Fruit fly (Drosophila melanogaster) whole organism, embryonic: Measurements from ENCODE around the gene CG4914.

Experiments
- Antp ChIP-seq: fragments of 200-800 bp; sonication (Bioruptor generic); optimal IDR thresholded peaks from 3 replicates; lab custom pipeline; 2016; ENCODE audit warnings: missing biosample characterization, missing genetic modification characterization
- B-H1 ChIP-seq: fragments of 200-800 bp; sonication (Bioruptor generic); IDR thresholded peaks from 3 replicates; pipeline ENCODE4 v1.3.6; 2022; ENCODE audit warnings: missing biosample characterization, missing genetic modification characterization
- BEAF-32 ChIP-seq: fragments of 200-800 bp; sonication (Bioruptor generic); optimal IDR thresholded peaks from 3 replicates; lab custom pipeline; 2017; ENCODE audit warnings: missing biosample characterization, missing genetic modification characterization, mild to moderate bottlenecking, moderate library complexity, missing genetic modification reagents
- CG10274 ChIP-seq: fragments of 200-800 bp; sonication (Bioruptor generic); optimal IDR thresholded peaks from 3 replicates; lab custom pipeline; 2017; ENCODE audit warnings: missing biosample characterization, mild to moderate bottlenecking, missing genetic modification characterization
- CG11456 ChIP-seq: fragments of 200-800 bp; sonication (Bioruptor generic); IDR thresholded peaks from 3 replicates; pipeline ENCODE4 v1.3.6; 2022; ENCODE audit warnings: missing biosample characterization, missing genetic modification characterization
- CG11560 ChIP-seq: fragments of 200-800 bp; sonication (Bioruptor generic); IDR thresholded peaks from 3 replicates; pipeline ENCODE4 v1.3.6; 2022; ENCODE audit warnings: missing biosample characterization, missing genetic modification characterization
- CG12104 ChIP-seq: fragments of 200-800 bp; sonication (Bioruptor generic); optimal IDR thresholded peaks from 3 replicates; lab custom pipeline; 2016; ENCODE audit warnings: missing biosample characterization, missing genetic modification characterization
- CG12155 ChIP-seq: fragments of 200-800 bp; sonication (Bioruptor generic); optimal IDR thresholded peaks from 3 replicates; lab custom pipeline; 2016; ENCODE audit warnings: missing biosample characterization, missing genetic modification characterization
- CG12744 ChIP-seq: fragments of 200-800 bp; sonication (Bioruptor generic); optimal IDR thresholded peaks from 2 replicates; lab custom pipeline; 2016; ENCODE audit warnings: missing biosample characterization, missing genetic modification characterization
- CG14860 ChIP-seq: fragments of 200-800 bp; sonication (Bioruptor generic); IDR thresholded peaks from 3 replicates; pipeline ENCODE4 v1.3.6; 2022; ENCODE audit warnings: missing biosample characterization, missing genetic modification characterization; ENCODE audit not compliant: partially characterized antibody
- CG1603 ChIP-seq: fragments of 200-800 bp; sonication (Bioruptor generic); optimal IDR thresholded peaks from 2 replicates; lab custom pipeline; 2019; ENCODE audit warnings: missing biosample characterization, mild to moderate bottlenecking, missing genetic modification characterization, moderate library complexity
- CG17186 ChIP-seq: fragments of 200-800 bp; sonication (Bioruptor generic); optimal IDR thresholded peaks from 3 replicates; lab custom pipeline; 2017; ENCODE audit warnings: missing biosample characterization, missing genetic modification reagents, missing genetic modification characterization
- CG17361 ChIP-seq: fragments of 200-800 bp; sonication (Bioruptor generic); IDR thresholded peaks from 3 replicates; pipeline ENCODE4 v1.3.6; 2022; ENCODE audit warnings: missing biosample characterization, missing genetic modification characterization
- CG17829 ChIP-seq: fragments of 200-800 bp; optimal IDR thresholded peaks from 2 replicates; lab custom pipeline; 2019; ENCODE audit warnings: missing biosample characterization, mild to moderate bottlenecking, missing genetic modification characterization, moderate library complexity
- CG2199 ChIP-seq: fragments of 200-800 bp; sonication (Bioruptor generic); IDR thresholded peaks from 3 replicates; pipeline ENCODE4 v1.3.6; 2022; ENCODE audit warnings: missing biosample characterization, missing genetic modification characterization
- CG31224 ChIP-seq: fragments of 200-800 bp; sonication (Bioruptor generic); IDR thresholded peaks from 2 replicates; pipeline ENCODE4 v1.3.6; 2022; ENCODE audit warnings: missing biosample characterization, missing genetic modification characterization
- CG31441 ChIP-seq: fragments of 200-800 bp; sonication (Bioruptor generic); IDR thresholded peaks from 2 replicates; pipeline ENCODE4 v1.3.6; 2022; ENCODE audit warnings: missing biosample characterization, missing genetic modification characterization
- CG3163 ChIP-seq: fragments of 200-800 bp; sonication (Bioruptor generic); optimal IDR thresholded peaks from 3 replicates; lab custom pipeline; 2016; ENCODE audit warnings: missing biosample characterization, missing genetic modification characterization
- CG33557 ChIP-seq: fragments of 200-800 bp; sonication (Bioruptor generic); optimal IDR thresholded peaks from 2 replicates; lab custom pipeline; 2019; ENCODE audit warnings: missing biosample characterization, mild to moderate bottlenecking, missing genetic modification characterization, moderate library complexity
- CG34224 ChIP-seq: fragments of 200-800 bp; sonication (Bioruptor generic); IDR thresholded peaks from 3 replicates; pipeline ENCODE4 v1.3.6; 2022; ENCODE audit warnings: missing biosample characterization, missing genetic modification characterization; ENCODE audit not compliant: partially characterized antibody
- CG34376 ChIP-seq: fragments of 200-800 bp; sonication (Bioruptor generic); optimal IDR thresholded peaks from 2 replicates; lab custom pipeline; 2018; ENCODE audit warnings: missing biosample characterization, mild to moderate bottlenecking, missing genetic modification characterization
- CG3995 ChIP-seq: fragments of 200-800 bp; sonication (Bioruptor generic); optimal IDR thresholded peaks from 3 replicates; lab custom pipeline; 2016; ENCODE audit warnings: missing biosample characterization, missing genetic modification characterization
- CG42726 ChIP-seq: fragments of 200-800 bp; sonication (Bioruptor generic); IDR thresholded peaks from 2 replicates; pipeline ENCODE4 v1.3.6; 2022; ENCODE audit warnings: missing biosample characterization, missing genetic modification characterization; ENCODE audit not compliant: partially characterized antibody
- CG6854 ChIP-seq: fragments of 200-800 bp; sonication (Bioruptor generic); optimal IDR thresholded peaks from 3 replicates; lab custom pipeline; 2017; ENCODE audit warnings: missing biosample characterization, mild to moderate bottlenecking, missing genetic modification characterization
- CG8924 ChIP-seq: fragments of 200-800 bp; optimal IDR thresholded peaks from 3 replicates; lab custom pipeline; 2019; ENCODE audit warnings: missing biosample characterization, mild to moderate bottlenecking, missing genetic modification characterization, moderate library complexity
- CG9797 ChIP-seq: fragments of 200-800 bp; sonication (Bioruptor generic); optimal IDR thresholded peaks from 3 replicates; lab custom pipeline; 2018; ENCODE audit warnings: missing biosample characterization, mild to moderate bottlenecking, missing genetic modification characterization
- D19B ChIP-seq: fragments of 200-800 bp; sonication (Bioruptor generic); optimal IDR thresholded peaks from 2 replicates; lab custom pipeline; 2017; ENCODE audit warnings: missing biosample characterization, mild to moderate bottlenecking, missing genetic modification characterization
- Gsc ChIP-seq: fragments of 200-800 bp; sonication (Bioruptor generic); IDR thresholded peaks from 2 replicates; pipeline ENCODE4 v1.3.6; 2022; ENCODE audit warnings: missing biosample characterization, missing genetic modification characterization
- Hey ChIP-seq: fragments of 200-800 bp; sonication (Bioruptor generic); optimal IDR thresholded peaks from 3 replicates; lab custom pipeline; 2018; ENCODE audit warnings: missing biosample characterization, mild to moderate bottlenecking, missing genetic modification characterization
- Hr39 ChIP-seq: fragments of >200 bp; optimal IDR thresholded peaks from 2 replicates; lab custom pipeline; 2017
- MBD-R2 ChIP-seq: fragments of 200-800 bp; sonication (Bioruptor generic); IDR thresholded peaks from 2 replicates; pipeline ENCODE4 v1.3.6; 2022; ENCODE audit warnings: missing biosample characterization, missing genetic modification characterization
- MESR4 ChIP-seq: fragments of 200-800 bp; sonication (Bioruptor generic); optimal IDR thresholded peaks from 2 replicates; lab custom pipeline; 2018; ENCODE audit warnings: missing biosample characterization, mild to moderate bottlenecking, missing genetic modification characterization, moderate library complexity
- Sox100B ChIP-seq: fragments of 200-800 bp; sonication (Bioruptor generic); optimal IDR thresholded peaks from 3 replicates; lab custom pipeline; 2018; ENCODE audit warnings: missing biosample characterization, mild to moderate bottlenecking, missing genetic modification characterization
- da ChIP-seq: fragments of 200-800 bp; sonication (Bioruptor generic); optimal IDR thresholded peaks from 2 replicates; lab custom pipeline; 2016; ENCODE audit warnings: missing biosample characterization, missing genetic modification characterization
- dysf ChIP-seq: fragments of 200-800 bp; sonication (Bioruptor generic); IDR thresholded peaks from 3 replicates; pipeline ENCODE4 v1.3.6; 2022; ENCODE audit warnings: missing biosample characterization, missing genetic modification characterization
- fd102C ChIP-seq: fragments of 200-800 bp; sonication (Bioruptor generic); optimal IDR thresholded peaks from 2 replicates; lab custom pipeline; 2018; ENCODE audit warnings: missing biosample characterization, mild to moderate bottlenecking, missing genetic modification characterization, moderate library complexity
- fd3F ChIP-seq: fragments of 200-800 bp; sonication (Bioruptor generic); optimal IDR thresholded peaks from 2 replicates; lab custom pipeline; 2018; ENCODE audit warnings: missing biosample characterization, mild to moderate bottlenecking, missing genetic modification characterization, moderate library complexity
- fd64A ChIP-seq: fragments of 200-800 bp; sonication (Bioruptor generic); optimal IDR thresholded peaks from 3 replicates; lab custom pipeline; 2018; ENCODE audit warnings: missing biosample characterization, mild to moderate bottlenecking, missing genetic modification characterization
- ftz-f1 ChIP-seq: fragments of 200-800 bp; sonication (Bioruptor generic); optimal IDR thresholded peaks from 2 replicates; lab custom pipeline; 2016; ENCODE audit warnings: missing biosample characterization, missing genetic modification characterization
- ham ChIP-seq: fragments of 200-800 bp; sonication (Bioruptor generic); IDR thresholded peaks from 2 replicates; pipeline ENCODE4 v1.3.6; 2022; ENCODE audit warnings: missing biosample characterization, missing genetic modification characterization
- insv ChIP-seq, 2 experiments: fragments of 200-800 bp; sonication (Bioruptor generic); optimal IDR thresholded peaks; 3 replicates each; lab custom pipeline; 2016 to 2018; ENCODE audit warnings: missing biosample characterization in 2 of 2, missing genetic modification characterization in 2 of 2
- lola ChIP-seq, 3 experiments: fragments of >200 bp in 2 of 3; fragments of 200-800 bp in 1 of 3; sonication (Bioruptor generic) in 1 of 3; optimal IDR thresholded peaks; 2 replicates each; lab custom pipeline; 2017 to 2019; ENCODE audit warnings: missing biosample characterization in 3 of 3, missing genetic modification characterization in 3 of 3, mild to moderate bottlenecking in 1 of 3, moderate library complexity in 1 of 3
- nom ChIP-seq: fragments of 200-800 bp; sonication (Bioruptor generic); optimal IDR thresholded peaks from 2 replicates; lab custom pipeline; 2017; ENCODE audit warnings: missing biosample characterization, missing genetic modification characterization, mild to moderate bottlenecking, moderate library complexity, missing genetic modification reagents
- prd ChIP-seq, 3 experiments: fragments of >200 bp in 2 of 3; fragments of 200-800 bp in 1 of 3; sonication (Bioruptor generic) in 1 of 3; optimal IDR thresholded peaks in 2 of 3; IDR thresholded peaks in 1 of 3; 2 replicates in 2 of 3; 3 replicates in 1 of 3; pipeline versions ENCODE4 v1.3.6 to Lab custom; 2017 to 2022; ENCODE audit warnings: missing biosample characterization in 1 of 3, missing genetic modification characterization in 1 of 3
- pros ChIP-seq: fragments of 200-800 bp; sonication (Bioruptor generic); optimal IDR thresholded peaks from 3 replicates; lab custom pipeline; 2019; ENCODE audit warnings: missing biosample characterization, mild to moderate bottlenecking, missing genetic modification characterization, moderate library complexity
- run ChIP-seq: fragments of 200-800 bp; sonication (Bioruptor generic); optimal IDR thresholded peaks from 3 replicates; lab custom pipeline; 2018; ENCODE audit warnings: missing biosample characterization, mild to moderate bottlenecking, missing genetic modification characterization
- sr ChIP-seq: fragments of 200-800 bp; sonication (Bioruptor generic); IDR thresholded peaks from 3 replicates; pipeline ENCODE4 v1.3.6; 2022; ENCODE audit warnings: missing biosample characterization, missing genetic modification characterization
- stc ChIP-seq: fragments of 200-800 bp; sonication (Bioruptor generic); IDR thresholded peaks from 2 replicates; pipeline ENCODE4 v1.3.6; 2022; ENCODE audit warnings: missing biosample characterization, missing genetic modification characterization
- zf30C ChIP-seq: fragments of 200-800 bp; sonication (Bioruptor generic); optimal IDR thresholded peaks from 3 replicates; lab custom pipeline; 2018; ENCODE audit warnings: missing biosample characterization, mild to moderate bottlenecking, missing genetic modification characterization

Gene CG4914

DNA sequence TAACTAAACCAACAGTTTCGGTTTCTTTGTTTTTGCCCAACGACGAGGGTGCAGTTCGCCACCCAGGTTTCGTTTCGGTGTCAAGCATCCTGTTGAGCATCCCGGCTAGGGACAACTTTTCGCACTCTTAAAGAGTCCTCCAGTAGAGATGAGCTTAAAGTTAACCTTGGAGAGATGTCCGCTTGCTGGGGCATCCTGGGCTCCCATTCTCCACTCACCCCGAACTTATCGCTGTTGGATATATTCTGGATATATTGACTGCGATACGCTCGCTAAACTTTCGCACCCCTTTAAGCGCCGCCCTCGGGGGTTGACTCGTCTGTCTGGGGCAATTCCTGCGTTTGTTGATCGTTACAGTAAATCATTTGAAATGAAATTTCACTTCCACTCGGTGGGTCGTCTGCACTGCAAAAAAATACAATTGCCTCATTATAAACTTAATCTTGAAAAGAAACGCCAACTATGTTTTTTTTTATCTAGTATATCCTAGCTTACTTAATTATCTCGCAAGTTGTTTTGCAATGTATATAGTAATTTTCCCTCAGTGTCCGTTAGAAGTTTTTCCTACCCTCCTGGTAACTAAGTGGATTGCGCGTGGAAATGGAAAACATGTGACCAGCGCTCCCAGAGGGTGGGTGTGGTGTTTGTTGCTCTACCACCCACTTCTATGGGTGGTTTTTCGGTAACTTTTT, 16.2 kb downstream of the CG4914 start (continued):
- TF ChIP-seq CG2199 (GFP tag; lab: Robert Waterston, UW) = no peak
- peak; percentile 87 for TF ChIP-seq dysf (GFP tag; lab: Robert Waterston, UW)
- TF ChIP-seq fd64A (GFP tag; lab: Kevin White, UChicago) = no peak
- TF ChIP-seq sr = peak; percentile 68; the same call in 2 of the 3 replicates
- peak; percentile 61 for TF ChIP-seq CG33557 (GFP tag; lab: Kevin White, UChicago)
- peak; percentile 86 for TF ChIP-seq CG31441 (GFP tag; lab: Robert Waterston, UW)
- TF ChIP-seq nom (GFP tag; lab: Kevin White, UChicago) = no peak
- no peak for TF ChIP-seq CG34224
- peak; percentile 61 for TF ChIP-seq CG6854 (GFP tag; lab: Kevin White, UChicago)
- peak; percentile 55 for TF ChIP-seq Hey (tag; lab: Kevin White, UChicago)
- TF ChIP-seq MESR4 (GFP tag; lab: Kevin White, UChicago) = peak; percentile 7
- peak; percentile 76 for TF ChIP-seq CG1603 (tag; lab: Kevin White, UChicago)
- no peak for TF ChIP-seq MBD-R2 (GFP tag; lab: Robert Waterston, UW)
- no peak for TF ChIP-seq CG17186 (GFP tag; lab: Kevin White, UChicago)
- TF ChIP-seq da (GFP tag; lab: Kevin White, UChicago) = peak; percentile 38
- TF ChIP-seq CG12744 (GFP tag; lab: Kevin White, UChicago) = peak; percentile 69
- TF ChIP-seq CG11560 (tag; lab: Robert Waterston, UW) = peak; percentile 56; the same call in 1 of the 3 replicates
- TF ChIP-seq CG31224 (GFP tag; lab: Robert Waterston, UW) = peak; percentile 96
- no peak for TF ChIP-seq fd102C (GFP tag; lab: Kevin White, UChicago)
- TF ChIP-seq zf30C (GFP tag; lab: Kevin White, UChicago) = peak; percentile 87
- no peak for TF ChIP-seq ham (GFP tag; lab: Robert Waterston, UW)
- no peak for TF ChIP-seq ftz-f1
- peak; percentile 71 for TF ChIP-seq Sox100B (GFP tag; lab: Kevin White, UChicago)
- TF ChIP-seq CG17829 (tag; lab: Kevin White, UChicago) = peak; percentile 70
- TF ChIP-seq insv (GFP tag; optimal IDR thresholded peaks at IDR 0.05; lab: Kevin White, UChicago) = peak in 1 of 2 experiments; percentile 11
- no peak for TF ChIP-seq CG14860 (GFP tag; lab: Robert Waterston, UW)
- TF ChIP-seq lola (GFP tag; optimal IDR thresholded peaks at IDR 0.05; lab: Kevin White, UChicago) = peak in 1 of 3 experiments; percentile 70
- peak; percentile 52 for TF ChIP-seq CG3163 (GFP tag; lab: Kevin White, UChicago)
- peak; percentile 61 for TF ChIP-seq run
- TF ChIP-seq Antp (GFP tag; lab: Kevin White, UChicago) = peak; percentile 76
- peak; percentile 89 for TF ChIP-seq pros (GFP tag; lab: Kevin White, UChicago)
- no peak for TF ChIP-seq Hr39
- no peak for TF ChIP-seq BEAF-32 (GFP tag; lab: Kevin White, UChicago)
- TF ChIP-seq prd (optimal IDR thresholded peaks at IDR 0.05; lab: Kevin White, UChicago) = no peak
- peak; percentile 90 for TF ChIP-seq prd (GFP tag; IDR thresholded peaks at IDR 0.05; lab: Robert Waterston, UW)
- TF ChIP-seq CG17361 (GFP tag; lab: Robert Waterston, UW) = peak; percentile 80
- TF ChIP-seq B-H1 = peak; percentile 67
- TF ChIP-seq CG10274 (GFP tag; lab: Kevin White, UChicago) = peak; percentile 22
- TF ChIP-seq CG3995 (GFP tag; lab: Kevin White, UChicago) = no peak
- peak; percentile 45 for TF ChIP-seq CG12104 (GFP tag; lab: Kevin White, UChicago)
- TF ChIP-seq stc (GFP tag; lab: Robert Waterston, UW) = peak; percentile 82
- peak; percentile 63 for TF ChIP-seq CG8924 (tag; lab: Kevin White, UChicago)
- TF ChIP-seq CG11456 = peak; percentile 79; the same call in 2 of the 3 replicates
- no peak for TF ChIP-seq CG42726 (GFP tag; lab: Robert Waterston, UW)
- peak; percentile 71 for TF ChIP-seq fd3F (GFP tag; lab: Kevin White, UChicago)
- peak; percentile 46 for TF ChIP-seq CG34376
- TF ChIP-seq CG12155 = peak; percentile 51
- no peak for TF ChIP-seq CG9797 (GFP tag; lab: Kevin White, UChicago)
- TF ChIP-seq Gsc (GFP tag; lab: Robert Waterston, UW) = no peak
- TF ChIP-seq D19B = no peak
